Fruit fly (Drosophila melanogaster): ENCODE data around the gene CG7203.

DNA sequence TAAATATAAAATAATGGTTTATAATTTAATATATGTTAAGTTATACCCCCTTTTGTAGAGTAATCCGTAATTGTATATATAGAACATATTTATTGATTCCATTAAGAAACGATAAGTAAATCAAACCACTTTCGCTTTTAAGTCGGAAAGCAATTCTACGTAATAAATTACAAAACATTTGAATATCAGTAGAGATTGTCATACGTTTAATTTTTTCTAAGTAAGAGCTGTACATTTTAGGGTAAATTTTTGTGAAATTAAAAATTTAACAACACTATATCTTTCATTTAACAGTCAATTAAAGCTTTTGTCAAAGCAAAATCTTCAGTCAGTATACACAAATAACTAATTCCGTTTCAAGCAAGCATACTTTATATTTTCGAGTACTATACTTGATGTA lies 888 bp upstream of the CG7203 start, which contains the start of gene CG46025:
- no peak for TF ChIP-seq woc (GFP tag; optimal IDR thresholded peaks at IDR 0.05)
- no peak for TF ChIP-seq tai (GFP tag; optimal IDR thresholded peaks at IDR 0.05)
- TF ChIP-seq N (GFP tag; optimal IDR thresholded peaks at IDR 0.05): no peak
- TF ChIP-seq psq (GFP tag; optimal IDR thresholded peaks at IDR 0.05): no peak
- no peak for TF ChIP-seq usp (GFP tag; optimal IDR thresholded peaks at IDR 0.05)
- no peak for TF ChIP-seq br (GFP tag; optimal IDR thresholded peaks at IDR 0.05)
- no peak for TF ChIP-seq h (GFP tag; optimal IDR thresholded peaks at IDR 0.05)
- TF ChIP-seq dmrt93B (GFP tag; optimal IDR thresholded peaks at IDR 0.05): no peak
- no peak for TF ChIP-seq brk (GFP tag; optimal IDR thresholded peaks at IDR 0.05)
- TF ChIP-seq rgr (GFP tag; optimal IDR thresholded peaks at IDR 0.05): no peak
- TF ChIP-seq sage (GFP tag; optimal IDR thresholded peaks at IDR 0.05): no peak
- no peak for TF ChIP-seq OdsH (GFP tag; optimal IDR thresholded peaks at IDR 0.05)
- no peak for TF ChIP-seq HLH106 (tag; optimal IDR thresholded peaks at IDR 0.05)
- TF ChIP-seq Hr78 (GFP tag; optimal IDR thresholded peaks at IDR 0.05): no peak
